Worm (Caenorhabditis elegans) whole organism, L4 larva: ENCODE results near the gene C27A2.7.

Experiments used
- ceh-28 ChIP-seq: fragments of 150-350 bp; optimal IDR thresholded peaks from 2 replicates; lab custom pipeline; 2014; ENCODE audit warnings: missing biosample characterization, missing genetic modification reagents, missing genetic modification characterization
- dpl-1 ChIP-seq: fragments of 150-350 bp; optimal IDR thresholded peaks from 2 replicates; lab custom pipeline; 2014; ENCODE audit warnings: missing biosample characterization, missing genetic modification reagents, missing genetic modification characterization
- fkh-10 ChIP-seq: fragments of 150-350 bp; optimal IDR thresholded peaks from 2 replicates; lab custom pipeline; 2014; ENCODE audit warnings: missing biosample characterization, missing genetic modification reagents, missing genetic modification characterization
- hmg-1.1 ChIP-seq: fragments of 200-800 bp; sonication (Bioruptor generic); IDR thresholded peaks from 2 replicates; pipeline ENCODE4 v1.3.6; 2022; ENCODE audit warnings: missing genetic modification reagents, missing genetic modification characterization, missing compliant biosample characterization
- mdt-29 ChIP-seq: fragments of 200-800 bp; sonication (Bioruptor generic); IDR thresholded peaks from 2 replicates; pipeline ENCODE4 v1.3.6; 2022; ENCODE audit warnings: missing genetic modification reagents, missing genetic modification characterization, missing compliant biosample characterization
- skn-1 ChIP-seq: fragments of 150-350 bp; optimal IDR thresholded peaks from 2 replicates; lab custom pipeline; 2014; ENCODE audit warnings: missing biosample characterization, missing genetic modification characterization
- unc-62 ChIP-seq, 3 experiments: fragments of 150-350 bp in 1 of 3; sonication (generic microtip); optimal IDR thresholded peaks in 2 of 3; peaks in 1 of 3; 1 replicate in 1 of 3; 2 replicates in 2 of 3; lab custom pipeline; 2014 to 2017; ENCODE audit warnings: missing biosample characterization in 3 of 3, missing genetic modification characterization in 3 of 3, missing genetic modification reagents in 3 of 3, missing genotype in 1 of 3

DNA sequence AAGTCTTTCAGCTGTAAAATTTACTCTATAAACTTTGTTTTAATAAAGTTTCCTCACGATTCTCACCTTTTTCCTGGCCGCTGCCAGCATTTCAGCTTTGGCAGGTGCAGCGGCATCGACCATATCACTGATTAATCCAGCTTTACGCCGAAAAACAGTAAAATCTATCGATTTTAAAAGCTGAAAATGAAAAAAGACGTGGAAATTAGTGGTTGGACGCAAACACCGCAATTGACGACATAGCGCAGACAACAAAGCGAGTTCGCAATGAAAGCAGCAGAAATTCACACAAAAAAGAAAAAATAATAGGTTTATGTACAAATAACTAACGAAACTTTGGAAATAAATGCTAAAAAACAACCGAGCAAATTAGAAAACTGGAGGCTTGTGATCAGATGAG lies 31.3 kb downstream of the C27A2.7 start, which contains the start of gene golg-2:
- TF ChIP-seq hmg-1.1 (GFP tag; lab: Robert Waterston, UW) (no peak), dpl-1 (GFP tag; lab: Kevin White, UChicago) (peak; percentile 21), skn-1 (tag; lab: Kevin White, UChicago) (no peak), unc-62 (GFP tag; optimal IDR thresholded peaks at IDR 0.05 in 1 of 2; lab: Kevin White, UChicago) (no peak), unc-62 (tag; optimal IDR thresholded peaks at IDR 0.05; lab: Kevin White, UChicago) (no peak), fkh-10 (GFP tag; lab: Kevin White, UChicago) (no peak), mdt-29 (GFP tag; lab: Robert Waterston, UW) (no peak), ceh-28 (no peak)
